Fruit fly (Drosophila melanogaster) whole organism, adult: ENCODE results near the gene CG16998.

ENCODE experiments used
- CG1620 ChIP-seq: fragments of 200-800 bp; sonication (Bioruptor generic); optimal IDR thresholded peaks from 2 replicates; lab custom pipeline; 2016; ENCODE audit warnings: missing biosample characterization, missing genetic modification characterization
- CG33017 ChIP-seq: fragments of 200-800 bp; sonication (Bioruptor generic); optimal IDR thresholded peaks from 2 replicates; lab custom pipeline; 2018; ENCODE audit warnings: missing biosample characterization, mild to moderate bottlenecking, missing genetic modification characterization, moderate library complexity
- CG5204 ChIP-seq: fragments of 200-800 bp; sonication (Bioruptor generic); optimal IDR thresholded peaks from 2 replicates; lab custom pipeline; 2016; ENCODE audit warnings: missing biosample characterization, missing genetic modification characterization
- CG7101 ChIP-seq: fragments of 200-800 bp; sonication (Bioruptor generic); optimal IDR thresholded peaks from 2 replicates; lab custom pipeline; 2018; ENCODE audit warnings: missing biosample characterization, mild to moderate bottlenecking, missing genetic modification characterization, moderate library complexity
- Hr96 ChIP-seq: fragments of 200-800 bp; sonication (Bioruptor generic); optimal IDR thresholded peaks from 2 replicates; lab custom pipeline; 2016; ENCODE audit warnings: missing biosample characterization, missing genetic modification characterization
- cnc ChIP-seq, 2 experiments: fragments of >200 bp; optimal IDR thresholded peaks; 2 replicates each; lab custom pipeline; 2017
- kay ChIP-seq: fragments of 200-800 bp; sonication (Bioruptor generic); peaks from one replicate; lab custom pipeline; 2016; ENCODE audit warnings: missing biosample characterization, missing genetic modification characterization, borderline replicate concordance
- ovo ChIP-seq: fragments of 200-800 bp; sonication (Bioruptor generic); optimal IDR thresholded peaks from 2 replicates; lab custom pipeline; 2016; ENCODE audit warnings: missing biosample characterization, missing genetic modification characterization
- tj ChIP-seq: fragments of 200-800 bp; sonication (Bioruptor generic); optimal IDR thresholded peaks from 3 replicates; lab custom pipeline; 2017; ENCODE audit warnings: missing biosample characterization, mild to moderate bottlenecking, missing genetic modification characterization, moderate library complexity
- toe ChIP-seq: fragments of 200-800 bp; sonication (Bioruptor generic); optimal IDR thresholded peaks from 2 replicates; lab custom pipeline; 2016; ENCODE audit warnings: missing biosample characterization, missing genetic modification characterization

DNA sequence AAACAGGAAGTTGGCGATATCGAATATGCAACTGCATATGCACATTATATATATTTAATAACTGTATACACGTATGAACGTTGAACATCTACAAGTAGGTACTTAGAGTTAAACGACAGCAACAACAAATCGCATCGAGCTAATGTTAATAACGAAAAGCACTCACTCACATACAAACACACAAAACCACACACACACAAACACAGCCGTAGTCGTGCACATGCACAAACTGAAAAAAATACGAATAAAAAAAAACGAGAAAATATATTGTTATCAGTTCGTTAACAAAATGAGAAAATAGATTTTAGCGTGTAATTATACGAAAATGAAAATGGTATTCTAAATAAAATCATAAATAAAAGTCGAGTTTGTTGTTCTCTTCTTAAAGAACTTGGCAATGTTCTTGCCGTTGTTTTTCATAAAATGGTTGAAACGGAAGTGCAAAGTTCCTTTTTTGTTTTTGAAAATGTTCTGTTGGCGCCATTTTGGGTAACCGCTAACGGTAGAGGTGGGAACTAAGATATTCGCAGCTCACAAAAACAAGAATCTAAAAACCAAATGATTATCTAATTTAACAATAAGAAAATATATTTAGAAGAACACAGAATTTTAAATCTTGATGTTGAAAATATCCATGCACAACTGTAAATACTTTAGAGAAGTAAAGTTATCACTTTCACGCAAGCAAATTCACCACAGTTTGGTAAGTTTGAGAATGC, 11.8 kb downstream of the CG16998 start:
- TF ChIP-seq tj (GFP tag; lab: Kevin White, UChicago) (no peak), kay (GFP tag; lab: Kevin White, UChicago) (peak; percentile 82), CG33017 (no peak), CG7101 (tag; lab: Kevin White, UChicago) (no peak), cnc (optimal IDR thresholded peaks at IDR 0.05; lab: Kevin White, UChicago) (no peak), toe (GFP tag; lab: Kevin White, UChicago) (no peak), CG1620 (GFP tag; lab: Kevin White, UChicago) (no peak), CG5204 (GFP tag; lab: Kevin White, UChicago) (no peak), ovo (no peak), Hr96 (GFP tag; lab: Kevin White, UChicago) (no peak)
